Worm (Caenorhabditis elegans) whole organism, young adult: Measurements from ENCODE around the gene fbxa-95.

Source experiments
- F57A8.1 ChIP-seq: fragments of 200-800 bp; sonication (Bioruptor generic); optimal IDR thresholded peaks from 2 replicates; lab custom pipeline; 2018; ENCODE audit warnings: mild to moderate bottlenecking, missing genetic modification characterization, moderate library complexity, missing compliant biosample characterization
- K12H6.12 ChIP-seq: fragments of 200-800 bp; sonication (Bioruptor generic); optimal IDR thresholded peaks from 2 replicates; lab custom pipeline; 2018; ENCODE audit warnings: mild to moderate bottlenecking, missing genetic modification characterization, missing compliant biosample characterization
- fkh-3 ChIP-seq: sonication (generic microtip); optimal IDR thresholded peaks from 2 replicates; lab custom pipeline; 2016; ENCODE audit warnings: mild to moderate bottlenecking, missing genetic modification characterization, missing compliant biosample characterization
- him-1 ChIP-seq: sonication (generic microtip); optimal IDR thresholded peaks from 2 replicates; lab custom pipeline; 2016; ENCODE audit warnings: missing genotype, missing genetic modification reagents, missing genetic modification characterization, missing compliant biosample characterization
- hsf-1 ChIP-seq: fragments of 200-800 bp; sonication (Bioruptor generic); IDR thresholded peaks from 2 replicates; pipeline ENCODE4 v1.3.6; 2022; ENCODE audit warnings: missing genetic modification reagents, missing genetic modification characterization, missing compliant biosample characterization
- rec-8 ChIP-seq, 2 experiments: sonication (generic microtip); optimal IDR thresholded peaks; 2 replicates each; lab custom pipeline; 2016; ENCODE audit warnings: mild to moderate bottlenecking in 2 of 2, missing genetic modification characterization in 2 of 2, missing genetic modification reagents in 2 of 2, missing genotype in 2 of 2, missing biosample characterization in 1 of 2, missing compliant biosample characterization in 1 of 2, moderate library complexity in 1 of 2
- repo-1 ChIP-seq: sonication (generic microtip); optimal IDR thresholded peaks from 2 replicates; lab custom pipeline; 2017; ENCODE audit warnings: mild to moderate bottlenecking, missing genetic modification characterization, missing compliant biosample characterization
- snpc-1.3 ChIP-seq: sonication (generic microtip); optimal IDR thresholded peaks from 2 replicates; lab custom pipeline; 2017; ENCODE audit warnings: missing genetic modification characterization, mild to moderate bottlenecking, missing compliant biosample characterization, antibody characterized with exemption, moderate library complexity, missing genotype, missing genetic modification reagents; ENCODE audit not compliant: insufficient read depth
- zfh-2 ChIP-seq: fragments of 200-800 bp; sonication (Bioruptor generic); conservative IDR thresholded peaks from 2 replicates; pipeline ENCODE4 v1.3.6; 2022; ENCODE audit warnings: missing genetic modification reagents, missing genetic modification characterization, missing compliant biosample characterization
- ztf-28 ChIP-seq: fragments of 200-800 bp; sonication (Bioruptor generic); IDR thresholded peaks from 2 replicates; pipeline ENCODE4 v1.3.6; 2022; ENCODE audit warnings: missing genetic modification reagents, missing genetic modification characterization, missing compliant biosample characterization

- no peak for TF ChIP-seq him-1 (tag; lab: Kevin White, UChicago)
- no peak for TF ChIP-seq ztf-28 (GFP tag; lab: Robert Waterston, UW)
- TF ChIP-seq fkh-3 (tag; lab: Kevin White, UChicago), result no peak
- no peak for TF ChIP-seq F57A8.1 (GFP tag; lab: Kevin White, UChicago)
- TF ChIP-seq snpc-1.3 (tag; lab: Kevin White, UChicago), result no peak
- TF ChIP-seq K12H6.12 (tag; lab: Kevin White, UChicago), result no peak
- no peak for TF ChIP-seq zfh-2 (GFP tag; lab: Robert Waterston, UW)
- TF ChIP-seq repo-1 (tag; lab: Kevin White, UChicago), result no peak
- TF ChIP-seq hsf-1 (GFP tag; lab: Robert Waterston, UW), result no peak
- TF ChIP-seq rec-8 (tag; optimal IDR thresholded peaks at IDR 0.05; lab: Kevin White, UChicago), result no peak
Measured at ce11 chrV:15559047-15559446, 12.2 kb upstream of the fbxa-95 start, which contains the start of gene acr-18.
